Fruit fly (Drosophila melanogaster): ENCODE data around the gene CG12479.

Gene CG12479

dm6 chrX:14151906-14152305 lies at the start of gene CG12479:
CG12479 (minus strand) TSS chrX:14152006.
- TF ChIP-seq CG17801 (GFP tag; optimal IDR thresholded peaks at IDR 0.05; ENCODE audit: partially characterized antibody): no peak

- TF ChIP-seq CG17801 (GFP tag; optimal IDR thresholded peaks at IDR 0.05; ENCODE audit: partially characterized antibody): no peak
These were observed 49.4 kb upstream of the CG12479 start, which contains the start of gene Prp16 for dm6 chrX:14201178-14201577. Prp16 (plus strand) TSS chrX:14201362.

dm6 chrX:14199967-14200531 lies 48.2 kb upstream of the CG12479 start, which contains the start of gene CG11590:
CG11590 (plus strand) TSS chrX:14200178.
- no peak for TF ChIP-seq CG17801 (GFP tag; optimal IDR thresholded peaks at IDR 0.05; ENCODE audit: partially characterized antibody)

DNA sequence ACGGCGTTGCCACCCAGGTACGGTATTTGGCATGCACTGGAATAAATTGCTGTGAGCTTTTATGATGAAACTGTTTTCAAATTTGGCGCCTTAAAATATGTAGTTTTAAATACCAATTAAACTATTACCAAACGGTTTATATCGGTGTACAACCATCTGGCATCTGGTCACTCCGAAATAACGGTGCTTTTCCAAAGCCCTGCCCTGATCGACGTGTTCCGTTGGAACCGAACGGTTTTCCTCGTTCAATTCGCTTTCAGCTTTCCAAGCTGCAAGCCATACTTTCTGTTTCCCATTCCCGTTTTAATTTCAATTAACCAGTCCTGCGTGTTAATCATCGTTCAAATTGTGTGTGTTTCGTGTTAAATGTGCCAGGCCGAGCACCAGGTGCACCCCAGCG lies 41.2 kb upstream of the CG12479 start, which contains the start of gene yl:
TSS of gene yl (plus strand) at position 202 of the 400 bp plus-strand sequence.
- no peak for TF ChIP-seq CG17801 (GFP tag; optimal IDR thresholded peaks at IDR 0.05; ENCODE audit: partially characterized antibody)

DNA sequence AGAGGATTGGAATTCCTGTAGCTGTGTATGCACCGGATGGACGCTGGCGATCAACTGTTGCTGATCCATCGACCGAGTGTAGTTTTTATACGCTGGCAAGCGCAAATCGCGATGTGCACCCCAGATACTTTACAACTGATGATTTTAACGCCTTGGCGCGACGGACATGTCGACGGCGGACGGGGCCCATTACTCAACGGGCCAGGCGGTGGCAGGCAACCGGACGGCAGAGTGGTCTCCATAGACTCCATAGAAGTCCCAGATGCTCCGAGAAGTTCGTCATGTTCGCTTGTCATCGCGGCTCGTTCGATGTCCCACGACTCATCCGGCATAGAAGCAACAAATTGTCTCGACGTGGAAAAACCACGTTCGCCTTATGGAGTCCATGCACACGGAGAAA lies 40.1 kb upstream of the CG12479 start, which contains the start of gene CG13403:
TSS of gene CG13403 (minus strand) at position 101 of the 400 bp plus-strand sequence.
- TF ChIP-seq CG17801 (GFP tag; optimal IDR thresholded peaks at IDR 0.05; ENCODE audit: partially characterized antibody): no peak

- TF ChIP-seq CG17801 (GFP tag; optimal IDR thresholded peaks at IDR 0.05; ENCODE audit: partially characterized antibody): no peak
These were observed 37.4 kb upstream of the CG12479 start, which contains the start of gene CG11585 for dm6 chrX:14189216-14189615. CG11585 (plus strand) TSS chrX:14189516.

dm6 chrX:14186953-14187352 lies 35.1 kb upstream of the CG12479 start, which contains the start of gene CG12481:
CG12481 (plus strand) TSS chrX:14187253.
- no peak for TF ChIP-seq CG17801 (GFP tag; optimal IDR thresholded peaks at IDR 0.05; ENCODE audit: partially characterized antibody)

DNA sequence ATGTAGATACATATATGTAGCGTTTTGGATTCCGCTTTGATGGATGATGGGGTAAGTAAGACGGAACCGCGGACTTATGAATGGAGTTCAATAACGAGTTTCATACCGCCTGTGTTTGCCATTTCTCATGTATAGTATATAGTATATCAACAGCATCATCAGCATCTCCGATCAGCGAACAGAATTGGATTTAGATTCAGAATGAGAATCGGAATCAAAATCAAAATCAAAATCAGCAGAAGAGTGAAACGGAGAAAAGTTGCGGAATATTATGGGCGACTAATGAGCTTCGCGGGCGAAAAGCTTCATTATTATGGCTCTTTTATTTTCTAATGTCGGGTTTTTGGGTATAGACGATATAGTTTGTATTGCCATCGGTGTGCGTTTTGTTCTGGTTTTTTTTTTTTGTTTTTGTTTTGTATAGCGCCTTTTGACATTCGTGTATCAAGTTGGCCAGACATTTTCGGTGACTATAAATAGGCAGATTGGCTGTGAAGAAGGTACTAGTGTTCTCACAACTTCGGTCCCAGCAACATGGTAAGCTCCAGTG lies 32.3 kb upstream of the CG12479 start, which contains the start of gene CG32603:
TSS of gene CG32603 (plus strand) at position 500 of the 550 bp plus-strand sequence.
- TF ChIP-seq CG17801 (GFP tag; optimal IDR thresholded peaks at IDR 0.05; ENCODE audit: partially characterized antibody): no peak

DNA sequence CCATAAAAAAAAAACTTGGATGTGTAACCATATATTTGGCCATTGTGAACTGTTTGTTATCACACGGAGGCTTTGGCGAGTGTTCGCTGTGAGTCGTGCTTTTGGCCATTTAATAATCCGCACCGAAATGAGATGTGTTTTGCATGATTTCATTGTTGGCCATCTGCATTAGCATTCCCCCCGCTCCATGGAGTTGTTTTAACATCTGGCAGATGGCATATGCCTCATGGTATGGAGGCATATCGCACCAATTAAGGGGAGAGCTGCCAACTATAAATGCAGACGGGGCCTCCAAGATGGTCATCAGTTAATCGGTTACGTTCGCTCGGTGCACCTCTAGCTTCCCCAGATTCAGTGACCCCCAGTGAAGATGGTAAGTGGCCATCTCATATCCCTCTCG lies 28.9 kb upstream of the CG12479 start, which contains the start of gene CG11584:
TSS of gene CG11584 (plus strand) at position 301 of the 400 bp plus-strand sequence.
- TF ChIP-seq CG17801 (GFP tag; optimal IDR thresholded peaks at IDR 0.05; ENCODE audit: partially characterized antibody): no peak

DNA sequence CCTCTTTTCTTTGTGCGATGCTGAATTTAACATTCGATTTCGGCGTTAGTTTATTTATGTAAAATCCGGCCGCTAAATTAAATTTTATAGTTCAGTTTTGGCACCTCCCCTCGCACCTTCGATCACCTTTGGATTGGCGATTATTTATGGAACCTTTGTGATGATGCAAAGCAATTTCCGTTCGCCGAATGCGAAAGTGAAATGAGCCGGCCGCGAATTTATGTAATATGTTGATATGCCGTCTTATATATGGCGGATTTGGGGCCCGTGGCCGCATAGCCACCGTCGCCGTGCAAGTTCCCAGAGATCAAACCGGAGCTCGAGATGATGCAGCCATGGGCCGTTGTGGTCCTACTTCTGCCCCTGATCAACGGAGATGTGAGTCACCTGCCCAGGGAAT lies 24.8 kb upstream of the CG12479 start, which contains the start of gene CG11581:
TSS of gene CG11581 (plus strand) at position 301 of the 400 bp plus-strand sequence.
- TF ChIP-seq CG17801 (GFP tag; optimal IDR thresholded peaks at IDR 0.05; ENCODE audit: partially characterized antibody): no peak

dm6 chrX:14175663-14176062 lies 23.9 kb upstream of the CG12479 start:
- no peak for TF ChIP-seq CG17801 (GFP tag; optimal IDR thresholded peaks at IDR 0.05; ENCODE audit: partially characterized antibody)

DNA sequence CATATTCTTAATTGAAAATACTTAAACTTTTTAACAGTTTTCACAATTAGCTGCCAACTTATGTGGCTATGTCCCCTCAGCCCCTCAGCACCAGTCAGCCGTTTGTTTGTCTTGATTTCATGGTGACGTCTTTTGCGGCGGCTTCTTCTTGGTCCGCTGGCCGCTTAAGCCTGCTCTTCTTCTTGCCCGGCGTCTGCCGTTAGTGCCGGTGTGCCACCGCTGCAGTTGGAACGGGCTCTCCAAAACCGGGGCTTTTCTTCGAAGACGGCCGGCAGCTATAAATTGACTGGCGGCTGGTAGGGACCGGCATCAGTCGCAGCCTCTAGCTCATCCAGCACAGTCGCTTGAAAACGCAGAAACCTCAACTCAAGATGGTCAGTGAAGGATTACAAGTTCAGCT lies 22.6 kb upstream of the CG12479 start, which contains the start of gene CG1368:
TSS of gene CG1368 (plus strand) at position 301 of the 400 bp plus-strand sequence.
- TF ChIP-seq CG17801 (GFP tag; optimal IDR thresholded peaks at IDR 0.05; ENCODE audit: partially characterized antibody): no peak

DNA sequence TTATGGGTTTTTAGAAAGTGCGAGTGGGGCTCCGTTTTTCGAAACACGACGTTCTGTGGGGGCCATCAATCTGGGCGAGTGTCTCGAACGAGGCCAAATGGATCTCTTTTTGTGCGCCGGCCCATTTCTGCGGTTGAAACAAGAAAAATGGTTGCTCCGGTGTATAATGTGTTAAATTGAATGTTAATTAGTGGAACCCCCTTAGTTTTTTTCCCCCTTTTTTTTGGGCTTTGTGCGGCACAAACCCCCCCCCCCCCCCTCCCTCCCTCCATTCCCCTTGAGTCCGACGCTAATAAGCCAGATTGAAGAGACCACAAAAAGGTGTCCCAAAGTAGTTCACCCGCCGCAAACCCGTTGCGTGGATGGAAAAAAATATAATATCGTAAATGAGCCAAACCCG lies 21.8 kb upstream of the CG12479 start:
- TF ChIP-seq CG17801 (GFP tag; optimal IDR thresholded peaks at IDR 0.05; ENCODE audit: partially characterized antibody): no peak

- no peak for TF ChIP-seq CG17801 (GFP tag; optimal IDR thresholded peaks at IDR 0.05; ENCODE audit: partially characterized antibody)
These were observed 20.7 kb upstream of the CG12479 start, which contains the start of gene betaNACtes1 for dm6 chrX:14172524-14172923. betaNACtes1 (minus strand) TSS chrX:14172624.

dm6 chrX:14169068-14169642 lies 17.3 kb upstream of the CG12479 start, which contains the start of gene CG12480:
CG12480 (plus strand) TSS chrX:14169592.
- no peak for TF ChIP-seq CG17801 (GFP tag; optimal IDR thresholded peaks at IDR 0.05; ENCODE audit: partially characterized antibody)

Data from ovary, adult (tissue).